Worm (Caenorhabditis elegans) whole organism, L4/young adult: Measurements from ENCODE around the gene akap-1.

ENCODE experiments used
- dao-5 ChIP-seq: sonication (generic microtip); optimal IDR thresholded peaks from 2 replicates; lab custom pipeline; 2016; ENCODE audit warnings: missing genotype, missing genetic modification characterization, moderate library complexity, missing compliant biosample characterization
- him-1 ChIP-seq: sonication (generic microtip); optimal IDR thresholded peaks from 2 replicates; lab custom pipeline; 2016; ENCODE audit warnings: missing genotype, missing genetic modification reagents, missing genetic modification characterization, missing compliant biosample characterization

ce11 chrIII:6374947-6375415, 21.8 kb downstream of the akap-1 start, which contains the start of the genes rps-13 and nfx-1:
- TF ChIP-seq him-1 (tag; lab: Kevin White, UChicago): no peak
- no peak for TF ChIP-seq dao-5
